Worm (Caenorhabditis elegans) whole organism, L4 larva: Measurements from ENCODE around the gene cyp-33C3.

Experiments used
- F10B5.3 ChIP-seq: sonication (generic microtip); optimal IDR thresholded peaks from 2 replicates; lab custom pipeline; 2016; ENCODE audit warnings: mild to moderate bottlenecking, missing genetic modification characterization, missing compliant biosample characterization
- F49E8.2 ChIP-seq: sonication (generic microtip); optimal IDR thresholded peaks from 2 replicates; lab custom pipeline; 2016; ENCODE audit warnings: missing compliant biosample characterization, mild to moderate bottlenecking, missing genetic modification characterization, borderline replicate concordance
- Y48G9A.11 ChIP-seq: fragments of 200-800 bp; sonication (Bioruptor generic); IDR thresholded peaks from 2 replicates; pipeline ENCODE4 v1.3.6; 2022; ENCODE audit warnings: missing genetic modification reagents, missing genetic modification characterization, missing compliant biosample characterization
- ZK546.5 ChIP-seq, 2 experiments: sonication (generic microtip); optimal IDR thresholded peaks; 2 replicates each; lab custom pipeline; 2017; ENCODE audit warnings: missing biosample characterization in 2 of 2, missing genetic modification characterization in 2 of 2
- aly-2 ChIP-seq: sonication (generic microtip); optimal IDR thresholded peaks from 2 replicates; lab custom pipeline; 2018; ENCODE audit warnings: missing biosample characterization, missing genetic modification characterization
- arid-1 ChIP-seq: fragments of 200-800 bp; sonication (Bioruptor generic); conservative IDR thresholded peaks from 2 replicates; pipeline ENCODE4 v1.3.6; 2022; ENCODE audit warnings: missing genetic modification reagents, missing genetic modification characterization, missing compliant biosample characterization
- jun-1 ChIP-seq: fragments of 150-350 bp; optimal IDR thresholded peaks from 2 replicates; lab custom pipeline; 2014; ENCODE audit warnings: missing biosample characterization, missing genetic modification reagents, missing genetic modification characterization
- lin-13 ChIP-seq: fragments of 150-350 bp; optimal IDR thresholded peaks from 2 replicates; lab custom pipeline; 2014; ENCODE audit warnings: missing biosample characterization, missing genetic modification reagents, missing genetic modification characterization
- lin-39 ChIP-seq: fragments of 150-350 bp; optimal IDR thresholded peaks from 2 replicates; lab custom pipeline; 2014; ENCODE audit warnings: missing biosample characterization, missing genetic modification reagents, missing genetic modification characterization
- mep-1 ChIP-seq: fragments of 150-350 bp; sonication (generic microtip); optimal IDR thresholded peaks from 3 replicates; lab custom pipeline; 2014; ENCODE audit warnings: missing biosample characterization, missing genetic modification characterization
- nhr-237 ChIP-seq: sonication (generic microtip); optimal IDR thresholded peaks from 2 replicates; lab custom pipeline; 2017; ENCODE audit warnings: missing biosample characterization, missing genetic modification characterization
- nhr-76 ChIP-seq: fragments of 150-350 bp; optimal IDR thresholded peaks from 2 replicates; lab custom pipeline; 2014; ENCODE audit warnings: missing biosample characterization, missing genetic modification characterization
- snpc-4 ChIP-seq: fragments of 150-350 bp; optimal IDR thresholded peaks from 2 replicates; lab custom pipeline; 2014; ENCODE audit warnings: missing biosample characterization, missing genetic modification characterization
- ztf-11 ChIP-seq: fragments of 150-350 bp; optimal IDR thresholded peaks from 2 replicates; lab custom pipeline; 2014; ENCODE audit warnings: missing biosample characterization, missing genetic modification characterization

DNA sequence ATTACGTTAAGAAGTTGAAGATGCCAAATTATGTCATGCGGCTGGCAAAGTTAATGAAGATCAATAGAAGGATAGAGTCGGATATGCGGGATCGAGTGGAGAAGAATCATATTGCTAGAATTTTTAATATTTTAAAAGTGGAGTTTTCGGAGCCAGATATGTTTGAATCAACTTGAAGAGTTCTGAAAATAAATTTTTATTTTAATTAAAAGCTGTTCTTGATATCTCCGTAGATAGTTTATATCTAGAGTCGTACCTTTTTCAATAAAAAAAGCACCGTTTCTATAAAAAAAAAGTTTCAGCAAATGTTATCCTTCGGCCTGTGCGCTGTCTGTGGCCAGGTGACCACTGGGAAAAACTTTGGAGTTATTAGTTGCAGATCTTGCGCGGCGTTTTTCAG is 9.4 kb upstream of the cyp-33C3 start, which contains the start of gene nhr-96:
- TF ChIP-seq snpc-4 (tag; lab: Kevin White, UChicago) = no peak
- no peak for TF ChIP-seq lin-39 (tag; lab: Kevin White, UChicago)
- TF ChIP-seq ZK546.5 (tag; optimal IDR thresholded peaks at IDR 0.05; lab: Kevin White, UChicago) = no peak
- TF ChIP-seq F10B5.3 (tag; lab: Kevin White, UChicago) = no peak
- no peak for TF ChIP-seq aly-2 (tag; lab: Kevin White, UChicago)
- no peak for TF ChIP-seq arid-1
- TF ChIP-seq Y48G9A.11 (GFP tag; lab: Robert Waterston, UW) = no peak
- TF ChIP-seq nhr-76 (tag; lab: Kevin White, UChicago) = no peak
- TF ChIP-seq F49E8.2 (tag; lab: Kevin White, UChicago) = no peak
- TF ChIP-seq lin-13 = no peak
- no peak for TF ChIP-seq nhr-237 (tag; lab: Kevin White, UChicago)
- TF ChIP-seq mep-1 (tag; lab: Kevin White, UChicago) = no peak
- TF ChIP-seq jun-1 = no peak
- no peak for TF ChIP-seq ztf-11 (tag; lab: Kevin White, UChicago)
